Worm (Caenorhabditis elegans) whole organism, L4/young adult: ENCODE measurements around the gene F53H8.3.

ENCODE experiments used
- dao-5 ChIP-seq: sonication (generic microtip); optimal IDR thresholded peaks from 2 replicates; lab custom pipeline; 2016; ENCODE audit warnings: missing genotype, missing genetic modification characterization, moderate library complexity, missing compliant biosample characterization
- him-1 ChIP-seq: sonication (generic microtip); optimal IDR thresholded peaks from 2 replicates; lab custom pipeline; 2016; ENCODE audit warnings: missing genotype, missing genetic modification reagents, missing genetic modification characterization, missing compliant biosample characterization

DNA sequence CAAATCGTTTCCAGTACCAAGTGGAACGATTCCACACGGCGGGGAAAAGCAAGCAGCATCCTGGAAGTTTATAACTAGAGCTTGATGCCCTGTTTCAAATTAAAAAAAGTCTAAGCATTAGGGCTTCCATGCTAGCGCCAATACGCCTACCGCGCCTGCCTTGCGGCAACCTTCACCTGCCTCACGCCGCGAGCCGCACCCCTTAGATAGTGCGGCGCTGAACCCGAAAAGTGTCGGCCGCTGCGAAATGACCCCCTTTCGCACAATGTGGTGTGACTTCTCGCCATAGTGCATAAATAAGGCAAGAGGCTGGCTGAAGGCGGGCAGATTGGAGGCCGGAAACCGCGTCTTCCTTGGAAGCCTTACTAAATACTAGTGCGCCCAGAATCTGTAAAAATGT lies 48.1 kb downstream of the F53H8.3 start:
- TF ChIP-seq dao-5 (tag; lab: Kevin White, UChicago), result no peak
- no peak for TF ChIP-seq him-1 (tag; lab: Kevin White, UChicago)
